Worm (Caenorhabditis elegans) whole organism, L1 larva: ENCODE results near the gene hda-4.

Experiments
- C04F5.9 ChIP-seq: sonication (generic microtip); optimal IDR thresholded peaks from 2 replicates; lab custom pipeline; 2016; ENCODE audit warnings: missing genetic modification characterization, missing compliant biosample characterization
- C16A3.4 ChIP-seq: fragments of 150-350 bp; optimal IDR thresholded peaks from 2 replicates; lab custom pipeline; 2014; ENCODE audit warnings: missing biosample characterization, missing genetic modification characterization
- Y116A8C.19 ChIP-seq: sonication (generic microtip); optimal IDR thresholded peaks from 2 replicates; lab custom pipeline; 2016; ENCODE audit warnings: missing compliant biosample characterization, missing genetic modification characterization, borderline replicate concordance
- aly-2 ChIP-seq: fragments of 150-350 bp; optimal IDR thresholded peaks from 2 replicates; lab custom pipeline; 2014; ENCODE audit warnings: missing biosample characterization, missing genetic modification characterization
- ama-1 ChIP-seq: fragments of 150-350 bp; optimal IDR thresholded peaks from 2 replicates; lab custom pipeline; 2014
- ceh-82 ChIP-seq, 3 experiments: fragments of 150-350 bp in 1 of 3; sonication (generic microtip) in 2 of 3; optimal IDR thresholded peaks; 2 replicates each; lab custom pipeline; 2014 to 2017; ENCODE audit warnings: missing biosample characterization in 3 of 3, missing genetic modification characterization in 3 of 3
- ces-1 ChIP-seq: fragments of 150-350 bp; optimal IDR thresholded peaks from 2 replicates; lab custom pipeline; 2014; ENCODE audit warnings: missing biosample characterization, missing genetic modification reagents, missing genetic modification characterization
- dpl-1 ChIP-seq, 3 experiments: fragments of 150-350 bp in 2 of 3; sonication (generic microtip) in 1 of 3; optimal IDR thresholded peaks; 2 replicates each; lab custom pipeline; 2014 to 2017; ENCODE audit warnings: missing biosample characterization in 3 of 3, missing genetic modification characterization in 3 of 3, missing genetic modification reagents in 3 of 3
- efl-1 ChIP-seq, 4 experiments: fragments of 150-350 bp; optimal IDR thresholded peaks in 3 of 4; peaks in 1 of 4; 1 replicate in 1 of 4; 2 replicates in 3 of 4; lab custom pipeline; 2014; ENCODE audit warnings: missing biosample characterization in 2 of 4, missing genetic modification characterization in 2 of 4, missing genetic modification reagents in 2 of 4
- efl-3 ChIP-seq: fragments of 200-800 bp; sonication (Bioruptor generic); optimal IDR thresholded peaks from 2 replicates; lab custom pipeline; 2018; ENCODE audit warnings: mild to moderate bottlenecking, missing genetic modification characterization, missing compliant biosample characterization
- elt-3 ChIP-seq, 6 experiments: fragments of 150-350 bp in 1 of 6; sonication (generic microtip); optimal IDR thresholded peaks; 2 replicates each; lab custom pipeline; 2017 to 2018; ENCODE audit warnings: missing biosample characterization in 6 of 6, missing genetic modification characterization in 6 of 6, inconsistent platforms in 1 of 6
- fkh-10 ChIP-seq: sonication (generic microtip); optimal IDR thresholded peaks from 2 replicates; lab custom pipeline; 2017; ENCODE audit warnings: missing biosample characterization, missing genetic modification reagents, missing genetic modification characterization
- grh-1 ChIP-seq: fragments of 200-800 bp; sonication (Bioruptor generic); IDR thresholded peaks from 2 replicates; pipeline ENCODE4 v1.3.6; 2022; ENCODE audit warnings: missing genetic modification reagents, missing genetic modification characterization, missing compliant biosample characterization
- isw-1 ChIP-seq: fragments of 200-800 bp; sonication (Bioruptor generic); IDR thresholded peaks from 2 replicates; pipeline ENCODE4 v1.3.6; 2022; ENCODE audit warnings: missing genetic modification characterization, missing compliant biosample characterization
- lin-13 ChIP-seq: fragments of 150-350 bp; optimal IDR thresholded peaks from 2 replicates; lab custom pipeline; 2014; ENCODE audit warnings: missing biosample characterization, missing genetic modification reagents, missing genetic modification characterization
- lin-15B ChIP-seq: fragments of 150-350 bp; sonication (generic microtip); optimal IDR thresholded peaks from 3 replicates; lab custom pipeline; 2014; ENCODE audit warnings: missing biosample characterization, missing genetic modification characterization
- lin-35 ChIP-seq, 2 experiments: fragments of 150-350 bp; optimal IDR thresholded peaks; 2 replicates each; lab custom pipeline; 2014; ENCODE audit warnings: missing biosample characterization in 2 of 2, missing genetic modification characterization in 2 of 2, missing genetic modification reagents in 2 of 2
- lin-39 ChIP-seq: fragments of 150-350 bp; optimal IDR thresholded peaks from 2 replicates; lab custom pipeline; 2014; ENCODE audit warnings: missing biosample characterization, missing genetic modification reagents, missing genetic modification characterization
- lsy-2 ChIP-seq, 2 experiments: fragments of 150-350 bp; optimal IDR thresholded peaks; 2 replicates each; lab custom pipeline; 2014; ENCODE audit warnings: missing biosample characterization in 2 of 2, missing genetic modification characterization in 2 of 2
- mab-9 ChIP-seq: fragments of 200-800 bp; sonication (Bioruptor generic); IDR thresholded peaks from 2 replicates; pipeline ENCODE4 v1.3.6; 2022; ENCODE audit warnings: missing genetic modification reagents, missing genetic modification characterization, missing compliant biosample characterization
- mep-1 ChIP-seq: fragments of 150-350 bp; optimal IDR thresholded peaks from 2 replicates; lab custom pipeline; 2014; ENCODE audit warnings: missing biosample characterization, missing genetic modification characterization
- nhr-19 ChIP-seq: fragments of 200-800 bp; sonication (Bioruptor generic); conservative IDR thresholded peaks from 2 replicates; pipeline ENCODE4 v1.3.6; 2022; ENCODE audit warnings: missing genetic modification characterization, missing compliant biosample characterization
- nhr-237 ChIP-seq: fragments of 150-350 bp; optimal IDR thresholded peaks from 2 replicates; lab custom pipeline; 2014; ENCODE audit warnings: missing biosample characterization, missing genetic modification characterization
- nhr-71 ChIP-seq: sonication (generic microtip); optimal IDR thresholded peaks from 2 replicates; lab custom pipeline; 2016; ENCODE audit warnings: mild to moderate bottlenecking, missing genetic modification characterization, moderate library complexity, missing compliant biosample characterization
- nhr-76 ChIP-seq: sonication (generic microtip); optimal IDR thresholded peaks from 2 replicates; lab custom pipeline; 2017; ENCODE audit warnings: missing biosample characterization, missing genetic modification characterization
- nhr-84 ChIP-seq: sonication (generic microtip); optimal IDR thresholded peaks from 2 replicates; lab custom pipeline; 2017; ENCODE audit warnings: missing biosample characterization, missing genetic modification characterization
- nhr-90 ChIP-seq: sonication (generic microtip); optimal IDR thresholded peaks from 2 replicates; lab custom pipeline; 2016; ENCODE audit warnings: mild to moderate bottlenecking, missing genetic modification characterization, missing compliant biosample characterization; ENCODE audit not compliant: poor library complexity
- pag-3 ChIP-seq: sonication (generic microtip); optimal IDR thresholded peaks from 2 replicates; lab custom pipeline; 2017; ENCODE audit warnings: missing genetic modification characterization, mild to moderate bottlenecking, missing compliant biosample characterization, antibody characterized with exemption, borderline replicate concordance; ENCODE audit not compliant: insufficient read depth
- pqm-1 ChIP-seq: sonication (generic microtip); optimal IDR thresholded peaks from 3 replicates; lab custom pipeline; 2017; ENCODE audit warnings: missing biosample characterization, missing genetic modification characterization
- snu-23 ChIP-seq: sonication (generic microtip); optimal IDR thresholded peaks from 2 replicates; lab custom pipeline; 2016; ENCODE audit warnings: missing genetic modification characterization, missing compliant biosample characterization
- sox-4 ChIP-seq: sonication (generic microtip); optimal IDR thresholded peaks from 2 replicates; lab custom pipeline; 2016; ENCODE audit warnings: missing genetic modification characterization, missing compliant biosample characterization
- sptf-1 ChIP-seq: fragments of 150-350 bp; optimal IDR thresholded peaks from 2 replicates; lab custom pipeline; 2014; ENCODE audit warnings: missing biosample characterization, missing genetic modification characterization
- unc-130 ChIP-seq: fragments of 150-350 bp; optimal IDR thresholded peaks from 2 replicates; lab custom pipeline; 2017; ENCODE audit warnings: missing biosample characterization, missing genetic modification characterization, inconsistent platforms
- unc-62 ChIP-seq: fragments of 150-350 bp; optimal IDR thresholded peaks from 2 replicates; lab custom pipeline; 2014; ENCODE audit warnings: missing biosample characterization, missing genetic modification reagents, missing genetic modification characterization
- zag-1 ChIP-seq: fragments of 150-350 bp; optimal IDR thresholded peaks from 2 replicates; lab custom pipeline; 2014; ENCODE audit warnings: missing biosample characterization, missing genetic modification characterization
- ztf-11 ChIP-seq, 2 experiments: sonication (generic microtip); optimal IDR thresholded peaks; 2 replicates each; lab custom pipeline; 2016 to 2017; ENCODE audit warnings: missing genetic modification characterization in 2 of 2, missing biosample characterization in 1 of 2, missing compliant biosample characterization in 1 of 2

Gene hda-4

DNA sequence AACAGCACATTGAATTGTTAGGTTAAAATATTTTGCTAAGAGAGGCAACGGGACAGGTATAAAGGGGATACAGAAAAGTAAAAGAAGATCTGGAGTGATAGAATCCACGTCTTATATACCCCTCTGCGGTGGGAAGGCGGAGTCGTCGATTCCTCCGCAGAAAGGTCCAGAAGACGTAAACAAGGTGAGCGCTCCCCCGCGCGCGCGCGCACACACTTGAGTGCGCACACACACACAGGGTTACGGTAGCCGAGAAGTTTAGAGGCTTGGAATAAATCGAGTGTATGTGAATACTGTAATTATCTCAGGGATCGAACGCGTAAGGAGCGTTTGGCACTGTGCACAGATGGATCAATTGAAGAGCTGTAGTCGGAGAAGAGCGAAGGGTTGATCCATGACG lies 42.0 kb upstream of the hda-4 start:
- no peak for TF ChIP-seq Y116A8C.19 (tag; lab: Kevin White, UChicago)
- TF ChIP-seq lin-15B (tag; lab: Kevin White, UChicago), result no peak
- no peak for TF ChIP-seq mab-9 (GFP tag; lab: Robert Waterston, UW)
- TF ChIP-seq efl-3 (GFP tag; lab: Kevin White, UChicago), result no peak
- no peak for TF ChIP-seq lin-39 (tag; lab: Kevin White, UChicago)
- TF ChIP-seq unc-62 (GFP tag; lab: Kevin White, UChicago), result no peak
- TF ChIP-seq efl-1 (optimal IDR thresholded peaks at IDR 0.05; lab: Kevin White, UChicago), result no peak
- no peak for TF ChIP-seq efl-1 (GFP tag; optimal IDR thresholded peaks at IDR 0.05 in 1 of 2; lab: Kevin White, UChicago)
- TF ChIP-seq nhr-237, result no peak
- no peak for TF ChIP-seq aly-2 (tag; lab: Kevin White, UChicago)
- no peak for TF ChIP-seq lin-35 (GFP tag; optimal IDR thresholded peaks at IDR 0.05; lab: Kevin White, UChicago)

DNA sequence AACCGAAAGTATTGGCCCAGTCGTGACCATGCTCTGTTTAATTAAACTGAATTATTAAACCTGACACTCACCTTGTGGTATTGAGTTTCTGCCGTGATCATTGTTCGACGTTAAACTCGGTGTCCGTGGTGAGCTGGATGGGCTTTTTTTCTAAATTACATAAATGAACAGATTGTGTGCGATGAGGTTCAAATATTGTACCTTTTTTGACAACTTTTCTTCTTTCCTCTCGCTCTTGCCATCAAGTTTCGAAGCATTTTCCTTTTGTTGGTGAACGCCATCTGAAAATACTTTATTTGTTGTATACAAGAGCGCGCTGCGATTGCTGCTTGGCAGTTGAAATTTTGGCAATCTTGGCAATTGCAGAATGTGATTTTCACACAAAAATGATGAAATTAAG lies 41.4 kb upstream of the hda-4 start, which contains the start of gene F22H10.11:
Gene F22H10.11, minus strand, starts transcription at position 101 of the 400 bp plus-strand sequence.
- TF ChIP-seq ces-1 (GFP tag; lab: Kevin White, UChicago) (no peak), lsy-2 (tag; optimal IDR thresholded peaks at IDR 0.05; lab: Kevin White, UChicago) (no peak), sptf-1 (tag; lab: Kevin White, UChicago) (no peak), ceh-82 (tag; optimal IDR thresholded peaks at IDR 0.05; lab: Kevin White, UChicago) (no peak), nhr-19 (GFP tag; lab: Robert Waterston, UW) (no peak), efl-3 (GFP tag; lab: Kevin White, UChicago) (no peak), lin-13 (GFP tag; lab: Kevin White, UChicago) (no peak), pag-3 (tag; lab: Kevin White, UChicago) (no peak), dpl-1 (GFP tag; optimal IDR thresholded peaks at IDR 0.05; lab: Kevin White, UChicago) (no peak), ama-1 (lab: Kevin White, UChicago) (no peak), nhr-71 (tag; lab: Kevin White, UChicago) (no peak), zag-1 (tag; lab: Kevin White, UChicago) (no peak), isw-1 (GFP tag; lab: Robert Waterston, UW) (no peak)

DNA sequence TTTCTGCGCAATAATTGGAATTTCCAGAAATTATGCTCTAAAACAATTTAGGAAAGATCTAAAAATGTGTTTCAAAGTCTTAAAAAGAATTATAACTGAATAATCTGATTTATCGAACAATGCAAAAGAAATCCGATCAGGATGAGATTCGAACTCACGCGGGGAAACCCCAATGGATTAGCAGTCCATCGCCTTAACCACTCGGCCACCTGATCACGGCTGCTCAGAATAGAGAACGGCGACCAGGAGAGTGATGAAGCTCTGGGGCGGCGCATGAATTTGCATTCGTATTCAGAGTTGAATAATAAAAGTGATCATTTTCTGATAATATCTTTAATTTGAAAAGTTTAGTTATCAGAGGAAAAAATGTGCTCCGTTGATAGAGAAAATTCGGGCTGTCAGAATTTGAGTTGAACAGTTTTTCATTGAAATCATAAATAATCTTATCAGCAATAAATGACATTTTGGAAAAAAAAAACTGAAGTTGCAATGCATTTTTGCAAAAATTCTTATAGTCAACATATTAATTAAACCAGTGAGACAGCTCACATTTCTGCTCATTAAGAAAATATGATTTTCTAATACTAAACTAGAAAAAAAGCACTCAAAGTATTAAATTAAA lies 39.4 kb upstream of the hda-4 start:
- TF ChIP-seq zag-1 (tag; lab: Kevin White, UChicago) (no peak), nhr-237 (no peak), fkh-10 (no peak), nhr-84 (tag; lab: Kevin White, UChicago) (no peak), grh-1 (GFP tag; lab: Robert Waterston, UW) (no peak), unc-130 (tag; lab: Kevin White, UChicago) (no peak), ztf-11 (tag; optimal IDR thresholded peaks at IDR 0.05; lab: Kevin White, UChicago) (no peak), C16A3.4 (tag; lab: Kevin White, UChicago) (no peak), C04F5.9 (tag; lab: Kevin White, UChicago) (no peak), snu-23 (GFP tag; lab: Kevin White, UChicago) (no peak)
- TF ChIP-seq, all 84 proteins: peak for 0

DNA sequence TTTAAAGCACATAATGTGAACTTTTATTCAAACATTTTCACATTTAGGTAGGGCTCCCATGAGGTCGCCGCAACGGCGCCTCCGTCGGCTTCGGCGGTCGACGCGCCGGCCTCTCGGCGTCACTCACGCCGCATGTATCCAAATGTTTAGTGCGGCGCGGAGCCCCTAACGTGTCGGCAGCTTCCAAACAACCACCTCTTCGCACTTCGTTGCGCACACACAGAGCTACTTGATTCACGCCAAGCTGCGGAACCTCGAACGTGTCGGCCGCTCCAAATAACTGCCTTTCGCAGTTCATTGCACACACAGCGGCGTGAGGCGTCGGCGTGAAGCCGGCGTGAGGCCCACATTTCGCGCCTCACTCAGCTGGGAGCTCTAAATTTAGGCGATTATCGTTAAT lies 38.3 kb upstream of the hda-4 start, which contains the start of gene F22H10.6:
Gene F22H10.6, minus strand, starts transcription at position 292 of the 400 bp plus-strand sequence.
- TF ChIP-seq nhr-76 (tag; lab: Kevin White, UChicago) (no peak), elt-3 (tag; optimal IDR thresholded peaks at IDR 0.05; lab: Kevin White, UChicago) (no peak), grh-1 (GFP tag; lab: Robert Waterston, UW) (no peak), ceh-82 (tag; optimal IDR thresholded peaks at IDR 0.05; lab: Kevin White, UChicago) (no peak)

DNA sequence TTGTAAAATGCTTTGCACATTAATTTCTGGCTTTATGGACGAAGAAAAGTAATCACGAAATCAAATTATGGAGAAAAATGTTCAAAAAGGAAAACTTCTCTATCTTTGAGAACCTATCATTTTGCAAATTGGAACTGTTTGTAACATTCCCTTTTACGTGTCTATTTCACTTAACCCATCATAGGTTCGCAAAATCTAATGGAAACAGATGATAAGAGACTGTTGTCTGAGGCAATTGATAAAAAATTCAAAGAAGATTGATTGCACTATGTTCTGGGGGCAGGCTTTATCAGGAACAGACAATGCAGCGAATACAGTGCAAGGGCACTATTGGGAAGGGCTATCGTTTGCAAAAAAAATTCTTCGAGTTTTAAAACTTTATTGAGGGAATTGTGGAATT lies 34.2 kb upstream of the hda-4 start:
- TF ChIP-seq sox-4 (tag; lab: Kevin White, UChicago) (no peak), efl-1 (optimal IDR thresholded peaks at IDR 0.05; lab: Kevin White, UChicago) (no peak), efl-1 (GFP tag; optimal IDR thresholded peaks at IDR 0.05 in 1 of 2; lab: Kevin White, UChicago) (peak in 1 of 2 experiments; percentile 72), nhr-90 (tag; lab: Kevin White, UChicago) (peak; percentile 18), elt-3 (tag; optimal IDR thresholded peaks at IDR 0.05; lab: Kevin White, UChicago) (peak in 1 of 6 experiments; percentile 6), pqm-1 (no peak), lin-35 (GFP tag; optimal IDR thresholded peaks at IDR 0.05; lab: Kevin White, UChicago) (peak in 1 of 2 experiments; percentile 47), mep-1 (tag; lab: Kevin White, UChicago) (peak; percentile 7)
